Worm (Caenorhabditis elegans): ENCODE measurements around the gene M163.11.
A peak's percentile ranks its signal among the peaks of the same experiment; 100 is the strongest.

The M163.11 gene

ce11 chrX:14504551-14504902 is 25.3 kb downstream of the M163.11 start:
- TF ChIP-seq aly-2 (tag; optimal IDR thresholded peaks at IDR 0.05): no peak
- TF ChIP-seq lsy-2 (tag; optimal IDR thresholded peaks at IDR 0.05): no peak
- no peak for TF ChIP-seq tag-97 (GFP tag; IDR thresholded peaks at IDR 0.05)
- TF ChIP-seq zip-11 (GFP tag; IDR thresholded peaks at IDR 0.05): no peak
- no peak for TF ChIP-seq mxl-2 (GFP tag; conservative IDR thresholded peaks at IDR 0.05)
- TF ChIP-seq ZK337.2 (GFP tag; IDR thresholded peaks at IDR 0.05): no peak
- TF ChIP-seq lin-1 (GFP tag; IDR thresholded peaks at IDR 0.05): 0 out of 2 replicates have a peak, but pooled peaks have one; percentile 20
- no peak for TF ChIP-seq D1046.2 (GFP tag; IDR thresholded peaks at IDR 0.05)
- no peak for TF ChIP-seq duxl-1 (tag; optimal IDR thresholded peaks at IDR 0.05; ENCODE audit: poor library complexity)
- TF ChIP-seq F10B5.3 (tag; optimal IDR thresholded peaks at IDR 0.05): peak; percentile 7
- TF ChIP-seq daf-16 (GFP tag; optimal IDR thresholded peaks at IDR 0.05): no peak
- peak; percentile 36 for TF ChIP-seq daf-16 (tag; optimal IDR thresholded peaks at IDR 0.05)
- TF ChIP-seq Y48G9A.11 (GFP tag; IDR thresholded peaks at IDR 0.05): no peak
- TF ChIP-seq tra-1 (GFP tag; IDR thresholded peaks at IDR 0.05): 0 out of 2 replicates have a peak, but pooled peaks have one; percentile 12
- no peak for TF ChIP-seq ceh-20 (GFP tag; IDR thresholded peaks at IDR 0.05)
- no peak for TF ChIP-seq ces-1 (GFP tag; optimal IDR thresholded peaks at IDR 0.05)
- TF ChIP-seq zfp-2 (tag; optimal IDR thresholded peaks at IDR 0.05): no peak
- no peak for TF ChIP-seq F26F4.8 (GFP tag; conservative IDR thresholded peaks at IDR 0.05)
- peak; percentile 54 for TF ChIP-seq dve-1 (tag; optimal IDR thresholded peaks at IDR 0.05; ENCODE audit: insufficient read depth)
- no peak for TF ChIP-seq unc-39 (tag; optimal IDR thresholded peaks at IDR 0.05)
- no peak for TF ChIP-seq gei-8 (GFP tag; optimal IDR thresholded peaks at IDR 0.05)
- no peak for TF ChIP-seq hmg-1.1 (GFP tag; IDR thresholded peaks at IDR 0.05)
- peak; percentile 47 for TF ChIP-seq mxl-3 (GFP tag; optimal IDR thresholded peaks at IDR 0.05)
- TF ChIP-seq pqm-1 (tag; optimal IDR thresholded peaks at IDR 0.05): peak; percentile 72
- TF ChIP-seq php-3 (GFP tag; IDR thresholded peaks at IDR 0.05): peak; percentile 41; the same call in 1 of the 2 replicates
- no peak for TF ChIP-seq aha-1 (tag)
- no peak for TF ChIP-seq hif-1 (tag; optimal IDR thresholded peaks at IDR 0.05)
- no peak for TF ChIP-seq zip-2 (tag; optimal IDR thresholded peaks at IDR 0.05)
- no peak for TF ChIP-seq ztf-7 (tag; optimal IDR thresholded peaks at IDR 0.05)
- TF ChIP-seq spr-1 (tag; optimal IDR thresholded peaks at IDR 0.05): no peak
- TF ChIP-seq ama-1 (optimal IDR thresholded peaks at IDR 0.05): no peak
- TF ChIP-seq arid-1 (GFP tag; conservative IDR thresholded peaks at IDR 0.05): no peak
- TF ChIP-seq snpc-1.2 (GFP tag; IDR thresholded peaks at IDR 0.05): no peak
- no peak for TF ChIP-seq fos-1 (tag; optimal IDR thresholded peaks at IDR 0.05)
- TF ChIP-seq pha-4 (GFP tag; IDR thresholded peaks at IDR 0.05): no peak
- no peak for TF ChIP-seq pha-4 (tag; optimal IDR thresholded peaks at IDR 0.05)
- no peak for TF ChIP-seq lin-29 (GFP tag; IDR thresholded peaks at IDR 0.05)
- TF ChIP-seq hlh-30 (tag; optimal IDR thresholded peaks at IDR 0.05; ENCODE audit: insufficient read depth): no peak
- TF ChIP-seq nhr-76 (tag; optimal IDR thresholded peaks at IDR 0.05): no peak
- no peak for TF ChIP-seq mes-2 (tag; optimal IDR thresholded peaks at IDR 0.05; ENCODE audit: poor library complexity, severe bottlenecking)
- TF ChIP-seq hlh-11 (tag; optimal IDR thresholded peaks at IDR 0.05): peak; percentile 41
- TF ChIP-seq nhr-77 (tag; optimal IDR thresholded peaks at IDR 0.05): no peak
- no peak for TF ChIP-seq ctbp-1 (GFP tag; IDR thresholded peaks at IDR 0.05)
- TF ChIP-seq ceh-82 (tag; optimal IDR thresholded peaks at IDR 0.05): no peak
- no peak for TF ChIP-seq dmd-9 (GFP tag; IDR thresholded peaks at IDR 0.05)
- no peak for TF ChIP-seq nhr-237 (tag; optimal IDR thresholded peaks at IDR 0.05)
- no peak for TF ChIP-seq Y105C5A.15 (GFP tag; IDR thresholded peaks at IDR 0.05)
- TF ChIP-seq attf-4 (tag; optimal IDR thresholded peaks at IDR 0.05): no peak
- TF ChIP-seq F49E8.2 (tag; optimal IDR thresholded peaks at IDR 0.05; ENCODE audit: borderline replicate concordance): no peak
- TF ChIP-seq nhr-28 (tag; optimal IDR thresholded peaks at IDR 0.05): peak; percentile 83
- no peak for TF ChIP-seq ceh-32 (tag; optimal IDR thresholded peaks at IDR 0.05; ENCODE audit: poor library complexity)
- no peak for TF ChIP-seq F37D6.2 (tag; optimal IDR thresholded peaks at IDR 0.05)
- TF ChIP-seq egl-43 (GFP tag; IDR thresholded peaks at IDR 0.05): no peak

All from whole organism, L4 larva.